Worm (Caenorhabditis elegans) whole organism, mixed stage, embryonic: ENCODE measurements around the gene prmt-4.

ENCODE experiments used
- M03D4.4 ChIP-seq: sonication (generic microtip); optimal IDR thresholded peaks from 2 replicates; lab custom pipeline; 2017; ENCODE audit warnings: mild to moderate bottlenecking, missing genetic modification characterization, missing compliant biosample characterization
- bed-3 ChIP-seq: fragments of 200-800 bp; sonication (Bioruptor generic); optimal IDR thresholded peaks from 3 replicates; lab custom pipeline; 2018; ENCODE audit warnings: mild to moderate bottlenecking, missing genetic modification characterization, moderate library complexity, missing compliant biosample characterization
- blmp-1 ChIP-seq: fragments of 150-350 bp; optimal IDR thresholded peaks from 2 replicates; lab custom pipeline; 2014; ENCODE audit warnings: missing biosample characterization, missing genetic modification characterization
- ceh-39 ChIP-seq: fragments of 150-350 bp; optimal IDR thresholded peaks from 2 replicates; lab custom pipeline; 2014; ENCODE audit warnings: missing biosample characterization, missing genetic modification characterization
- ceh-43 ChIP-seq: fragments of 200-800 bp; sonication (Bioruptor generic); optimal IDR thresholded peaks from 2 replicates; lab custom pipeline; 2018; ENCODE audit warnings: mild to moderate bottlenecking, missing genetic modification characterization, moderate library complexity, missing compliant biosample characterization
- ces-1 ChIP-seq: fragments of 150-350 bp; optimal IDR thresholded peaks from 2 replicates; lab custom pipeline; 2014; ENCODE audit warnings: missing biosample characterization, missing genetic modification reagents, missing genetic modification characterization
- drap-1 ChIP-seq: fragments of 200-800 bp; sonication (Bioruptor generic); optimal IDR thresholded peaks from 3 replicates; lab custom pipeline; 2018; ENCODE audit warnings: mild to moderate bottlenecking, missing genetic modification characterization, missing compliant biosample characterization
- elt-1 ChIP-seq: sonication (generic microtip); optimal IDR thresholded peaks from 2 replicates; lab custom pipeline; 2017; ENCODE audit warnings: missing genetic modification characterization, mild to moderate bottlenecking, missing compliant biosample characterization, antibody characterized with exemption, moderate library complexity, borderline replicate concordance; ENCODE audit not compliant: insufficient read depth
- elt-3 ChIP-seq: fragments of 150-350 bp; optimal IDR thresholded peaks from 2 replicates; lab custom pipeline; 2014; ENCODE audit warnings: missing biosample characterization, missing genetic modification characterization
- flh-1 ChIP-seq: fragments of 200-800 bp; sonication (Bioruptor generic); optimal IDR thresholded peaks from 2 replicates; lab custom pipeline; 2018; ENCODE audit warnings: mild to moderate bottlenecking, missing genetic modification characterization, moderate library complexity, missing compliant biosample characterization
- ham-2 ChIP-seq: fragments of 200-800 bp; sonication (Bioruptor generic); optimal IDR thresholded peaks from 2 replicates; lab custom pipeline; 2018; ENCODE audit warnings: mild to moderate bottlenecking, missing genetic modification characterization, missing compliant biosample characterization
- hlh-1 ChIP-seq: fragments of 150-350 bp; optimal IDR thresholded peaks from 2 replicates; lab custom pipeline; 2014; ENCODE audit warnings: missing biosample characterization, missing genetic modification reagents, missing genetic modification characterization
- lin-13 ChIP-seq: fragments of 150-350 bp; optimal IDR thresholded peaks from 2 replicates; lab custom pipeline; 2014; ENCODE audit warnings: missing biosample characterization, missing genetic modification characterization
- lsy-2 ChIP-seq: fragments of 150-350 bp; optimal IDR thresholded peaks from 2 replicates; lab custom pipeline; 2014; ENCODE audit warnings: missing biosample characterization, missing genetic modification characterization
- mab-5 ChIP-seq: fragments of 150-350 bp; optimal IDR thresholded peaks from 2 replicates; lab custom pipeline; 2014; ENCODE audit warnings: missing biosample characterization, missing genetic modification characterization
- mep-1 ChIP-seq: fragments of 150-350 bp; optimal IDR thresholded peaks from 2 replicates; lab custom pipeline; 2017; ENCODE audit warnings: missing biosample characterization, missing genetic modification reagents, missing genetic modification characterization, inconsistent platforms
- mls-2 ChIP-seq: sonication (generic microtip); optimal IDR thresholded peaks from 2 replicates; lab custom pipeline; 2016; ENCODE audit warnings: mild to moderate bottlenecking, missing genetic modification characterization, moderate library complexity, missing compliant biosample characterization
- nhr-12 ChIP-seq: fragments of 150-350 bp; optimal IDR thresholded peaks from 2 replicates; lab custom pipeline; 2014; ENCODE audit warnings: missing biosample characterization, missing genetic modification characterization
- nhr-2 ChIP-seq: fragments of 150-350 bp; optimal IDR thresholded peaks from 2 replicates; lab custom pipeline; 2014; ENCODE audit warnings: missing biosample characterization, missing genetic modification characterization
- nhr-237 ChIP-seq: fragments of 150-350 bp; optimal IDR thresholded peaks from 2 replicates; lab custom pipeline; 2014; ENCODE audit warnings: missing biosample characterization, missing genetic modification characterization
- nhr-28 ChIP-seq: fragments of 150-350 bp; optimal IDR thresholded peaks from 2 replicates; lab custom pipeline; 2014; ENCODE audit warnings: missing biosample characterization, missing genetic modification characterization
- nhr-76 ChIP-seq: sonication (generic microtip); optimal IDR thresholded peaks from 2 replicates; lab custom pipeline; 2017; ENCODE audit warnings: missing biosample characterization, missing genetic modification characterization
- pha-4 ChIP-seq: fragments of 150-350 bp; optimal IDR thresholded peaks from 2 replicates; lab custom pipeline; 2018; ENCODE audit warnings: missing biosample characterization, missing genetic modification reagents, missing genetic modification characterization
- sem-2 ChIP-seq: fragments of 200-800 bp; sonication (Bioruptor generic); optimal IDR thresholded peaks from 2 replicates; lab custom pipeline; 2018; ENCODE audit warnings: mild to moderate bottlenecking, missing genetic modification characterization, missing compliant biosample characterization
- snpc-4 ChIP-seq: fragments of 150-350 bp; optimal IDR thresholded peaks from 2 replicates; lab custom pipeline; 2014; ENCODE audit warnings: missing biosample characterization, missing genetic modification characterization
- sptf-1 ChIP-seq: sonication (generic microtip); optimal IDR thresholded peaks from 2 replicates; lab custom pipeline; 2017; ENCODE audit warnings: mild to moderate bottlenecking, missing genetic modification characterization, moderate library complexity, missing compliant biosample characterization
- tbx-8 ChIP-seq: fragments of 200-800 bp; sonication (Bioruptor generic); optimal IDR thresholded peaks from 2 replicates; lab custom pipeline; 2018; ENCODE audit warnings: mild to moderate bottlenecking, missing genetic modification characterization, moderate library complexity, missing compliant biosample characterization
- unc-120 ChIP-seq: sonication (generic microtip); optimal IDR thresholded peaks from 2 replicates; lab custom pipeline; 2017; ENCODE audit warnings: missing genetic modification characterization, missing compliant biosample characterization; ENCODE audit not compliant: poor library complexity, severe bottlenecking
- unc-39 ChIP-seq: fragments of 150-350 bp; optimal IDR thresholded peaks from 2 replicates; lab custom pipeline; 2014; ENCODE audit warnings: missing biosample characterization, missing genetic modification characterization
- unc-62 ChIP-seq: fragments of 150-350 bp; optimal IDR thresholded peaks from 2 replicates; lab custom pipeline; 2014; ENCODE audit warnings: missing biosample characterization, missing genetic modification reagents, missing genetic modification characterization
- zip-8 ChIP-seq: fragments of 150-350 bp; optimal IDR thresholded peaks from 2 replicates; lab custom pipeline; 2014; ENCODE audit warnings: missing biosample characterization, missing genetic modification characterization
- ztf-11 ChIP-seq: fragments of 150-350 bp; optimal IDR thresholded peaks from 2 replicates; lab custom pipeline; 2014; ENCODE audit warnings: missing biosample characterization, missing genetic modification characterization

The prmt-4 gene

ce11 chrIV:633565-633964 is 30.1 kb upstream of the prmt-4 start:
- no peak for TF ChIP-seq nhr-28 (tag; lab: Kevin White, UChicago)
- TF ChIP-seq mep-1 = no peak
- TF ChIP-seq nhr-76 = no peak
- no peak for TF ChIP-seq nhr-12 (tag; lab: Kevin White, UChicago)
- no peak for TF ChIP-seq ham-2
- no peak for TF ChIP-seq ztf-11
- TF ChIP-seq nhr-2 (tag; lab: Kevin White, UChicago) = no peak
- TF ChIP-seq nhr-237 (tag; lab: Kevin White, UChicago) = no peak
- no peak for TF ChIP-seq drap-1
- TF ChIP-seq blmp-1 = no peak
- no peak for TF ChIP-seq unc-39 (tag; lab: Kevin White, UChicago)
- TF ChIP-seq elt-3 (tag; lab: Kevin White, UChicago) = no peak
- no peak for TF ChIP-seq flh-1 (GFP tag; lab: Kevin White, UChicago)

- TF ChIP-seq blmp-1 (no peak), bed-3 (GFP tag; lab: Kevin White, UChicago) (no peak), sptf-1 (no peak), lsy-2 (no peak), M03D4.4 (tag; lab: Kevin White, UChicago) (no peak), lin-13 (no peak), elt-1 (no peak), nhr-28 (tag; lab: Kevin White, UChicago) (no peak), tbx-8 (GFP tag; lab: Kevin White, UChicago) (no peak), zip-8 (tag; lab: Kevin White, UChicago) (no peak), mls-2 (no peak), sem-2 (GFP tag; lab: Kevin White, UChicago) (no peak)
These were observed 28.4 kb upstream of the prmt-4 start for ce11 chrIV:631869-632268.

- TF ChIP-seq pha-4 (tag; lab: Kevin White, UChicago) (no peak), lsy-2 (no peak), nhr-28 (tag; lab: Kevin White, UChicago) (no peak), unc-62 (GFP tag; lab: Kevin White, UChicago) (no peak), lin-13 (no peak), drap-1 (no peak), sem-2 (GFP tag; lab: Kevin White, UChicago) (no peak)
These were observed 27.2 kb upstream of the prmt-4 start for ce11 chrIV:630598-630997.

- no peak for TF ChIP-seq snpc-4 (tag; lab: Kevin White, UChicago)
- no peak for TF ChIP-seq nhr-28 (tag; lab: Kevin White, UChicago)
- no peak for TF ChIP-seq nhr-237 (tag; lab: Kevin White, UChicago)
- no peak for TF ChIP-seq flh-1 (GFP tag; lab: Kevin White, UChicago)
- TF ChIP-seq ham-2 = no peak
- TF ChIP-seq nhr-76 = no peak
- no peak for TF ChIP-seq ceh-43 (GFP tag; lab: Kevin White, UChicago)
- TF ChIP-seq unc-120 = no peak
- TF ChIP-seq M03D4.4 (tag; lab: Kevin White, UChicago) = no peak
- TF ChIP-seq mab-5 (tag; lab: Kevin White, UChicago) = no peak
- TF ChIP-seq elt-3 (tag; lab: Kevin White, UChicago) = no peak
- no peak for TF ChIP-seq tbx-8 (GFP tag; lab: Kevin White, UChicago)
- TF ChIP-seq sptf-1 = no peak
These were observed 23.8 kb upstream of the prmt-4 start, which contains the start of gene nhr-76 for ce11 chrIV:627237-627636. Gene nhr-76, plus strand, starts transcription at chrIV:627537.

- TF ChIP-seq ces-1 (GFP tag; lab: Kevin White, UChicago) = no peak
- no peak for TF ChIP-seq hlh-1 (tag; lab: Kevin White, UChicago)
- no peak for TF ChIP-seq mab-5 (tag; lab: Kevin White, UChicago)
- TF ChIP-seq mep-1 = no peak
These were observed 22.6 kb upstream of the prmt-4 start for ce11 chrIV:625947-626548.

ce11 chrIV:623876-624275 is 20.4 kb upstream of the prmt-4 start:
- TF ChIP-seq elt-1 (no peak), nhr-12 (tag; lab: Kevin White, UChicago) (no peak), elt-3 (tag; lab: Kevin White, UChicago) (no peak), unc-62 (GFP tag; lab: Kevin White, UChicago) (no peak), sptf-1 (no peak), mep-1 (no peak), ham-2 (no peak), unc-39 (tag; lab: Kevin White, UChicago) (no peak), lin-13 (no peak), M03D4.4 (tag; lab: Kevin White, UChicago) (no peak), hlh-1 (tag; lab: Kevin White, UChicago) (no peak), ceh-43 (GFP tag; lab: Kevin White, UChicago) (no peak), nhr-237 (tag; lab: Kevin White, UChicago) (no peak), snpc-4 (tag; lab: Kevin White, UChicago) (no peak), ceh-39 (tag; lab: Kevin White, UChicago) (no peak), nhr-28 (tag; lab: Kevin White, UChicago) (no peak), zip-8 (tag; lab: Kevin White, UChicago) (no peak), ces-1 (GFP tag; lab: Kevin White, UChicago) (no peak)
